Comparison of ENCODE assay signal across 1 fruit fly cellular context in the genomic region with DNA sequence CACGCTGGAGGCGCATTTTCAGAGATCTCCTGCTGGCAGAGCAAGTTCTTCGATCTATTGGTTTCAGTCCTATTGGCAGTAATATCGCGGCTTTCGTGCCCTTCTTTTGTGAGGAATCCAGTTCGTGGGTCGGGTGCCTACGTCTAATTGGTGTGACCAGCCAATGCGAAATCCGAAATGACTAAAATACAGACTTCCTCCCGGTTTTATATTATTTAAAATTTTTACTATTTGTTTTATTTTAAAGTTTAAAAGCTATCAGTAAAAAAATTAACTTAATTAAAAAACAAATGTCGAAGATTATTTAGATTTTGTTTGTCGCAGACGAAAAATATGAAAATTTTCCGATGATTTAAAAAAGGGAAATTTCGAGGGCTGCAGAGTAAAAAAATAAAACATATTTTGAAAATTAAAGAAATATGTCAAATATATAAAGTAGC.
TF ChIP-seq lines count a peak whose summit lies in the region.

A gene (minus strand): TSS at position 347 of the 440 bp plus-strand sequence.

TF ChIP-seq in whole organism, embryonic, 481 proteins besides CTCF, POLR2A, EP300 and RAD21 (continued from another document):
- peak; percentile 20 for TF ChIP-seq CG10431 (GFP tag; optimal IDR thresholded peaks at IDR 0.05; lab: Kevin White, UChicago)
- peak; percentile 27 for TF ChIP-seq CG2116 (GFP tag; optimal IDR thresholded peaks at IDR 0.05; lab: Kevin White, UChicago)
- peak; percentile 63 for TF ChIP-seq CG14710 (tag; optimal IDR thresholded peaks at IDR 0.05; lab: Kevin White, UChicago)
- TF ChIP-seq CG9437 (GFP tag; optimal IDR thresholded peaks at IDR 0.05; lab: Kevin White, UChicago) = peak; percentile 30
- TF ChIP-seq sd (tag; optimal IDR thresholded peaks at IDR 0.05; lab: Kevin White, UChicago) = peak; percentile 15
- TF ChIP-seq phol (tag; optimal IDR thresholded peaks at IDR 0.05; lab: Kevin White, UChicago) = peak; percentile 24
- TF ChIP-seq HHEX (GFP tag; optimal IDR thresholded peaks at IDR 0.05; lab: Kevin White, UChicago) = no peak
- TF ChIP-seq sens (GFP tag; lab: Kevin White, UChicago) = peak; percentile 25
- TF ChIP-seq Xbp1 (GFP tag; optimal IDR thresholded peaks at IDR 0.05; lab: Kevin White, UChicago) = peak; percentile 5
- no peak for TF ChIP-seq fd96Cb (tag; optimal IDR thresholded peaks at IDR 0.05; lab: Kevin White, UChicago)
- no peak for TF ChIP-seq CG17802 (tag; optimal IDR thresholded peaks at IDR 0.05; lab: Kevin White, UChicago)
- peak; percentile 59 for TF ChIP-seq CG31441 (GFP tag; IDR thresholded peaks at IDR 0.05; lab: Robert Waterston, UW)
- peak; percentile 34 for TF ChIP-seq stwl (tag; optimal IDR thresholded peaks at IDR 0.05; lab: Kevin White, UChicago)
- peak; percentile 14 for TF ChIP-seq dmrt99B (tag; optimal IDR thresholded peaks at IDR 0.05; lab: Kevin White, UChicago)
- peak; percentile 43 for TF ChIP-seq Deaf1 (tag; optimal IDR thresholded peaks at IDR 0.05; lab: Kevin White, UChicago)
- TF ChIP-seq CG30403 (GFP tag; optimal IDR thresholded peaks at IDR 0.05; lab: Kevin White, UChicago) = peak; percentile 14
- no peak for TF ChIP-seq fd102C (GFP tag; optimal IDR thresholded peaks at IDR 0.05; lab: Kevin White, UChicago)
- peak; percentile 52 for TF ChIP-seq MBD-R2 (GFP tag; IDR thresholded peaks at IDR 0.05; lab: Robert Waterston, UW)
TF ChIP-seq in whole organism, embryonic: peak in this region for 74.
